Worm (Caenorhabditis elegans): ENCODE measurements around the gene T28C12.6.

DNA sequence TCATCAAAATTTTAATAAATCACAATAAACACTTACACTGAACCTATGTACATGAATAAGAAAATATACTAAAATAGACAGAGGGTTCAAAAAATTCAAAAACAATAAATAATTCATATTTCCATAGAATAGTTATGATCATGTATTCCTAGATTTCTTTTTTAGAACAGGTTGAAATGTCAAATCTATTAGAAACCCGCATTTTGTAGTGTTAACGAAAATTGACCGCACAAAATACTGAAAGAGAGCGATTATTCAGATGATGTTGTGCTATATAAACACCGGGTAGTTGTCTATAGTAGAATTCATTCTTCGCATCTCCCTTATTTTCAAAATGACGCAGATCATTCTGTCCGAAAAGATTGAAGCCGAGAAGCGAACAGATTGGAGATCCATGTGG, 4.3 kb downstream of the T28C12.6 start, which contains the start of gene T28C12.1:
- TF ChIP-seq nhr-11 (tag; optimal IDR thresholded peaks at IDR 0.05) (no peak), Y116A8C.19 (tag; optimal IDR thresholded peaks at IDR 0.05; ENCODE audit: borderline replicate concordance) (no peak), lsy-2 (tag; optimal IDR thresholded peaks at IDR 0.05) (no peak), tbx-2 (tag; optimal IDR thresholded peaks at IDR 0.05) (no peak)

Measured in whole organism, L1 larva.